Fruit fly (Drosophila melanogaster) whole organism, adult: ENCODE measurements around the gene CG11456.

Source experiments
- CG14711 ChIP-seq: fragments of 200-800 bp; sonication (Bioruptor generic); optimal IDR thresholded peaks from 2 replicates; lab custom pipeline; 2018; ENCODE audit warnings: missing biosample characterization, mild to moderate bottlenecking, missing genetic modification characterization, moderate library complexity
- Clk ChIP-seq: fragments of 200-800 bp; sonication (Bioruptor generic); optimal IDR thresholded peaks from 2 replicates; lab custom pipeline; 2017; ENCODE audit warnings: missing biosample characterization, missing genetic modification characterization
- Crg-1 ChIP-seq: fragments of 200-800 bp; sonication (Bioruptor generic); optimal IDR thresholded peaks from 2 replicates; lab custom pipeline; 2016; ENCODE audit warnings: missing biosample characterization, missing genetic modification characterization
- Hr96 ChIP-seq: fragments of 200-800 bp; sonication (Bioruptor generic); optimal IDR thresholded peaks from 2 replicates; lab custom pipeline; 2016; ENCODE audit warnings: missing biosample characterization, missing genetic modification characterization
- bab1 ChIP-seq: fragments of 200-800 bp; sonication (Bioruptor generic); optimal IDR thresholded peaks from 3 replicates; lab custom pipeline; 2019; ENCODE audit warnings: missing biosample characterization, mild to moderate bottlenecking, missing genetic modification characterization, moderate library complexity
- cnc ChIP-seq, 2 experiments: fragments of >200 bp; optimal IDR thresholded peaks; 2 replicates each; lab custom pipeline; 2017
- kay ChIP-seq: fragments of 200-800 bp; sonication (Bioruptor generic); peaks from one replicate; lab custom pipeline; 2016; ENCODE audit warnings: missing biosample characterization, missing genetic modification characterization, borderline replicate concordance
- ovo ChIP-seq: fragments of 200-800 bp; sonication (Bioruptor generic); optimal IDR thresholded peaks from 2 replicates; lab custom pipeline; 2016; ENCODE audit warnings: missing biosample characterization, missing genetic modification characterization
- pad ChIP-seq: fragments of 200-800 bp; sonication (Bioruptor generic); optimal IDR thresholded peaks from 3 replicates; lab custom pipeline; 2017; ENCODE audit warnings: missing biosample characterization, missing genetic modification characterization, mild to moderate bottlenecking, moderate library complexity, missing genetic modification reagents
- tj ChIP-seq: fragments of 200-800 bp; sonication (Bioruptor generic); optimal IDR thresholded peaks from 3 replicates; lab custom pipeline; 2017; ENCODE audit warnings: missing biosample characterization, mild to moderate bottlenecking, missing genetic modification characterization, moderate library complexity
- toe ChIP-seq: fragments of 200-800 bp; sonication (Bioruptor generic); optimal IDR thresholded peaks from 2 replicates; lab custom pipeline; 2016; ENCODE audit warnings: missing biosample characterization, missing genetic modification characterization

- TF ChIP-seq ovo (GFP tag; lab: Kevin White, UChicago): no peak
- no peak for TF ChIP-seq cnc (optimal IDR thresholded peaks at IDR 0.05; lab: Kevin White, UChicago)
- no peak for TF ChIP-seq tj (GFP tag; lab: Kevin White, UChicago)
- TF ChIP-seq pad (GFP tag; lab: Kevin White, UChicago): no peak
- TF ChIP-seq CG14711 (tag; lab: Kevin White, UChicago): no peak
- TF ChIP-seq Hr96 (GFP tag; lab: Kevin White, UChicago): no peak
- no peak for TF ChIP-seq toe (GFP tag; lab: Kevin White, UChicago)
- TF ChIP-seq Crg-1: no peak
- TF ChIP-seq kay: no peak
- TF ChIP-seq bab1 (GFP tag; lab: Kevin White, UChicago): no peak
- no peak for TF ChIP-seq Clk (GFP tag; lab: Kevin White, UChicago)
Observed at dm6 chr3L:20883969-20884368, 42.2 kb downstream of the CG11456 start.
